Worm (Caenorhabditis elegans) whole organism, L4/young adult: Measurements from ENCODE around the gene F27B3.8.

Experiments used
- W03F9.2 ChIP-seq: fragments of 150-350 bp; optimal IDR thresholded peaks from 2 replicates; lab custom pipeline; 2014; ENCODE audit warnings: missing biosample characterization, missing genetic modification characterization
- dao-5 ChIP-seq: sonication (generic microtip); optimal IDR thresholded peaks from 2 replicates; lab custom pipeline; 2016; ENCODE audit warnings: missing genotype, missing genetic modification characterization, moderate library complexity, missing compliant biosample characterization
- him-1 ChIP-seq: sonication (generic microtip); optimal IDR thresholded peaks from 2 replicates; lab custom pipeline; 2016; ENCODE audit warnings: missing genotype, missing genetic modification reagents, missing genetic modification characterization, missing compliant biosample characterization

Gene F27B3.8

ce11 chrIII:6579398-6579797 is at the start of gene F27B3.8:
Gene F27B3.8 (plus strand): TSS chrIII:6579698.
- TF ChIP-seq him-1 (tag; lab: Kevin White, UChicago) (no peak), W03F9.2 (no peak), dao-5 (no peak)

- TF ChIP-seq him-1 (tag; lab: Kevin White, UChicago) (no peak), dao-5 (no peak), W03F9.2 (no peak)
These were observed 48.4 kb upstream of the F27B3.8 start, which contains the start of gene C09E7.11 for ce11 chrIII:6531099-6531498. Gene C09E7.11 (plus strand): TSS chrIII:6531399.

- TF ChIP-seq dao-5 (no peak), W03F9.2 (no peak)
These were observed 46.9 kb upstream of the F27B3.8 start, which contains the start of gene srxa-5 for ce11 chrIII:6532647-6533046. Gene srxa-5 (plus strand): TSS chrIII:6532947.

- TF ChIP-seq W03F9.2 (no peak), dao-5 (no peak)
These were observed 42.4 kb upstream of the F27B3.8 start, which contains the start of gene C09E7.4 for ce11 chrIII:6536945-6537568. Gene C09E7.4 (minus strand): TSS chrIII:6536995.

ce11 chrIII:6551187-6552058 is 28.1 kb upstream of the F27B3.8 start, which contains the start of gene C09E7.7:
Gene C09E7.7 (minus strand): TSS chrIII:6551243.
- TF ChIP-seq him-1 (tag; lab: Kevin White, UChicago), result peak; percentile 59

- TF ChIP-seq him-1 (tag; lab: Kevin White, UChicago), result no peak
- no peak for TF ChIP-seq W03F9.2
- no peak for TF ChIP-seq dao-5
These were observed 21.0 kb upstream of the F27B3.8 start, which contains the start of gene C09E7.8 for ce11 chrIII:6558487-6558886. Gene C09E7.8 (minus strand): TSS chrIII:6558587.

ce11 chrIII:6577159-6577558 is 2.3 kb upstream of the F27B3.8 start:
- no peak for TF ChIP-seq W03F9.2
- TF ChIP-seq dao-5, result no peak
- no peak for TF ChIP-seq him-1 (tag; lab: Kevin White, UChicago)

- TF ChIP-seq dao-5 (no peak), him-1 (tag; lab: Kevin White, UChicago) (no peak)
These were observed 993 bp upstream of the F27B3.8 start, which contains the start of gene F27B3.6 for ce11 chrIII:6578505-6578904. Gene F27B3.6 (minus strand): TSS chrIII:6578605.

ce11 chrIII:6581585-6581984 is 2.1 kb downstream of the F27B3.8 start, which contains the start of gene acr-21:
Gene acr-21 (plus strand): TSS chrIII:6581885.
- no peak for TF ChIP-seq dao-5
- no peak for TF ChIP-seq him-1 (tag; lab: Kevin White, UChicago)
- TF ChIP-seq W03F9.2, result no peak

- TF ChIP-seq him-1 (tag; lab: Kevin White, UChicago), result no peak
These were observed 8.1 kb downstream of the F27B3.8 start, which contains the start of gene ddo-3 for ce11 chrIII:6587564-6587963. Gene ddo-3 (plus strand): TSS chrIII:6587864.

ce11 chrIII:6589499-6589898 is 10.0 kb downstream of the F27B3.8 start:
- TF ChIP-seq W03F9.2 (no peak), dao-5 (no peak), him-1 (tag; lab: Kevin White, UChicago) (no peak)

ce11 chrIII:6592075-6592474 is 12.6 kb downstream of the F27B3.8 start, which contains the start of gene F20H11.1:
Gene F20H11.1 (minus strand): TSS chrIII:6592175.
- TF ChIP-seq him-1 (tag; lab: Kevin White, UChicago) (no peak), W03F9.2 (no peak), dao-5 (no peak)

- no peak for TF ChIP-seq dao-5
- TF ChIP-seq him-1 (tag; lab: Kevin White, UChicago), result no peak
- no peak for TF ChIP-seq W03F9.2
These were observed 14.6 kb downstream of the F27B3.8 start for ce11 chrIII:6594069-6594468.

ce11 chrIII:6601073-6601472 is 21.6 kb downstream of the F27B3.8 start, which contains the start of gene let-765:
Gene let-765 (minus strand): TSS chrIII:6601173.
- TF ChIP-seq W03F9.2 (no peak), him-1 (tag; lab: Kevin White, UChicago) (no peak), dao-5 (no peak)

- TF ChIP-seq dao-5, result no peak
- no peak for TF ChIP-seq him-1 (tag; lab: Kevin White, UChicago)
- TF ChIP-seq W03F9.2, result no peak
These were observed 23.7 kb downstream of the F27B3.8 start for ce11 chrIII:6603185-6603584.
